Fruit fly (Drosophila melanogaster) whole organism, embryonic: ENCODE results near the gene CG17593.
A peak's percentile ranks its signal among the peaks of the same experiment; 100 is the strongest.

ENCODE experiments used
- Antp ChIP-seq: fragments of 200-800 bp; sonication (Bioruptor generic); optimal IDR thresholded peaks from 3 replicates; lab custom pipeline; 2016; ENCODE audit warnings: missing biosample characterization, missing genetic modification characterization
- CG10565 ChIP-seq: fragments of 200-800 bp; sonication (Bioruptor generic); optimal IDR thresholded peaks from 3 replicates; lab custom pipeline; 2016; ENCODE audit warnings: missing biosample characterization, mild to moderate bottlenecking, missing genetic modification characterization
- CG11093 ChIP-seq: fragments of 200-800 bp; sonication (Bioruptor generic); IDR thresholded peaks from 3 replicates; pipeline ENCODE4 v1.3.6; 2022; ENCODE audit warnings: missing biosample characterization, missing genetic modification characterization
- CG1529 ChIP-seq: fragments of 200-800 bp; sonication (Bioruptor generic); optimal IDR thresholded peaks from 3 replicates; lab custom pipeline; 2018; ENCODE audit warnings: missing biosample characterization, missing genetic modification characterization
- CG16815 ChIP-seq: fragments of 200-800 bp; sonication (Bioruptor generic); optimal IDR thresholded peaks from 3 replicates; lab custom pipeline; 2017; ENCODE audit warnings: missing biosample characterization, mild to moderate bottlenecking, missing genetic modification characterization
- CG16863 ChIP-seq: fragments of 200-800 bp; sonication (Bioruptor generic); optimal IDR thresholded peaks from 3 replicates; lab custom pipeline; 2016; ENCODE audit warnings: missing biosample characterization, missing genetic modification characterization
- CG18764 ChIP-seq: fragments of 200-800 bp; sonication (Bioruptor generic); optimal IDR thresholded peaks from 3 replicates; lab custom pipeline; 2016; ENCODE audit warnings: missing biosample characterization, missing genetic modification characterization
- CG4360 ChIP-seq: fragments of 200-800 bp; sonication (Bioruptor generic); IDR thresholded peaks from 2 replicates; pipeline ENCODE4 v1.3.6; 2022; ENCODE audit warnings: missing biosample characterization, missing genetic modification characterization
- CG43689 ChIP-seq: fragments of 200-800 bp; sonication (Bioruptor generic); IDR thresholded peaks from 2 replicates; pipeline ENCODE4 v1.3.6; 2022; ENCODE audit warnings: missing biosample characterization, missing genetic modification characterization
- CG5180 ChIP-seq: fragments of 200-800 bp; sonication (Bioruptor generic); optimal IDR thresholded peaks from 3 replicates; lab custom pipeline; 2017; ENCODE audit warnings: missing biosample characterization, missing genetic modification characterization, mild to moderate bottlenecking, moderate library complexity, missing genetic modification reagents
- CG6683 ChIP-seq: fragments of 200-800 bp; sonication (Bioruptor generic); optimal IDR thresholded peaks from 2 replicates; lab custom pipeline; 2017; ENCODE audit warnings: missing biosample characterization, mild to moderate bottlenecking, missing genetic modification characterization, missing genetic modification reagents
- CG6854 ChIP-seq: fragments of 200-800 bp; sonication (Bioruptor generic); optimal IDR thresholded peaks from 3 replicates; lab custom pipeline; 2017; ENCODE audit warnings: missing biosample characterization, mild to moderate bottlenecking, missing genetic modification characterization
- CG7271 ChIP-seq: fragments of 200-800 bp; sonication (Bioruptor generic); optimal IDR thresholded peaks from 2 replicates; lab custom pipeline; 2018; ENCODE audit warnings: missing biosample characterization, mild to moderate bottlenecking, missing genetic modification characterization, moderate library complexity
- CG7928 ChIP-seq: fragments of 200-800 bp; sonication (Bioruptor generic); optimal IDR thresholded peaks from 2 replicates; lab custom pipeline; 2017; ENCODE audit warnings: missing biosample characterization, mild to moderate bottlenecking, missing genetic modification characterization
- CG8388 ChIP-seq: fragments of 200-800 bp; sonication (Bioruptor generic); optimal IDR thresholded peaks from 2 replicates; lab custom pipeline; 2019; ENCODE audit warnings: missing biosample characterization, mild to moderate bottlenecking, missing genetic modification characterization, moderate library complexity
- CG8478 ChIP-seq: fragments of >200 bp; optimal IDR thresholded peaks from 2 replicates; lab custom pipeline; 2018
- Camta ChIP-seq: fragments of 200-800 bp; sonication (Bioruptor generic); optimal IDR thresholded peaks from 2 replicates; lab custom pipeline; 2016; ENCODE audit warnings: missing biosample characterization, missing genetic modification characterization
- D ChIP-seq, 2 experiments: fragments of 200-800 bp in 1 of 2; fragments of >200 bp in 1 of 2; sonication (Bioruptor generic) in 1 of 2; optimal IDR thresholded peaks; 2 replicates in 1 of 2; 3 replicates in 1 of 2; lab custom pipeline; 2017; ENCODE audit warnings: mild to moderate bottlenecking in 1 of 2, missing biosample characterization in 1 of 2, missing genetic modification characterization in 1 of 2, missing genetic modification reagents in 1 of 2
- Elba2 ChIP-seq: fragments of 200-800 bp; sonication (Bioruptor generic); optimal IDR thresholded peaks from 3 replicates; lab custom pipeline; 2016; ENCODE audit warnings: missing biosample characterization, missing genetic modification characterization
- Hmr ChIP-seq: fragments of 200-800 bp; sonication (Bioruptor generic); optimal IDR thresholded peaks from 3 replicates; lab custom pipeline; 2017; ENCODE audit warnings: mild to moderate bottlenecking, missing biosample characterization, missing genetic modification reagents, missing genetic modification characterization
- Hmx ChIP-seq: fragments of 200-800 bp; sonication (Bioruptor generic); optimal IDR thresholded peaks from 2 replicates; lab custom pipeline; 2016; ENCODE audit warnings: missing biosample characterization, missing genetic modification characterization
- Hr3 ChIP-seq: fragments of 200-800 bp; sonication (Bioruptor generic); optimal IDR thresholded peaks from 3 replicates; lab custom pipeline; 2016; ENCODE audit warnings: missing biosample characterization, missing genetic modification characterization
- MBD-R2 ChIP-seq: fragments of 200-800 bp; sonication (Bioruptor generic); IDR thresholded peaks from 2 replicates; pipeline ENCODE4 v1.3.6; 2022; ENCODE audit warnings: missing biosample characterization, missing genetic modification characterization
- Med ChIP-seq: fragments of 200-800 bp; sonication (Bioruptor generic); peaks from one replicate; lab custom pipeline; 2016; ENCODE audit warnings: missing biosample characterization, missing genetic modification characterization, mild to moderate bottlenecking, inconsistent platforms, moderate library complexity
- NC2β ChIP-seq: fragments of 200-800 bp; sonication (Bioruptor generic); optimal IDR thresholded peaks from 2 replicates; lab custom pipeline; 2016; ENCODE audit warnings: missing biosample characterization, missing genetic modification characterization
- Neu2 ChIP-seq: fragments of 200-800 bp; sonication (Bioruptor generic); optimal IDR thresholded peaks from 3 replicates; lab custom pipeline; 2016; ENCODE audit warnings: missing biosample characterization, missing genetic modification characterization, borderline replicate concordance
- Nf-YA ChIP-seq: fragments of 200-800 bp; sonication (Bioruptor generic); IDR thresholded peaks from 2 replicates; pipeline ENCODE4 v1.3.6; 2022; ENCODE audit warnings: missing biosample characterization, missing genetic modification characterization
- Rfx ChIP-seq: fragments of 200-800 bp; sonication (Bioruptor generic); IDR thresholded peaks from 2 replicates; pipeline ENCODE4 v1.3.6; 2022; ENCODE audit warnings: missing biosample characterization, missing genetic modification characterization
- Spps ChIP-seq: fragments of 200-800 bp; sonication (Bioruptor generic); optimal IDR thresholded peaks from 2 replicates; lab custom pipeline; 2018; ENCODE audit warnings: missing biosample characterization, mild to moderate bottlenecking, missing genetic modification characterization
- Xbp1 ChIP-seq: fragments of 200-800 bp; sonication (Bioruptor generic); optimal IDR thresholded peaks from 3 replicates; lab custom pipeline; 2016; ENCODE audit warnings: missing biosample characterization, mild to moderate bottlenecking, missing genetic modification characterization
- YL-1 ChIP-seq: fragments of 200-800 bp; sonication (Bioruptor generic); optimal IDR thresholded peaks from 3 replicates; lab custom pipeline; 2017; ENCODE audit warnings: missing biosample characterization, mild to moderate bottlenecking, missing genetic modification characterization
- bowl ChIP-seq: fragments of 200-800 bp; sonication (Bioruptor generic); IDR thresholded peaks from 2 replicates; pipeline ENCODE4 v1.3.6; 2022; ENCODE audit warnings: missing biosample characterization, missing genetic modification characterization
- bsh ChIP-seq, 2 experiments: fragments of 200-800 bp; sonication (Bioruptor generic); optimal IDR thresholded peaks; 2 replicates each; lab custom pipeline; 2017 to 2018; ENCODE audit warnings: mild to moderate bottlenecking in 2 of 2, missing biosample characterization in 2 of 2, missing genetic modification characterization in 2 of 2, moderate library complexity in 1 of 2
- chif ChIP-seq, 2 experiments: fragments of 200-800 bp; sonication (Bioruptor generic); optimal IDR thresholded peaks; 3 replicates each; lab custom pipeline; 2016; ENCODE audit warnings: missing biosample characterization in 2 of 2, missing genetic modification characterization in 2 of 2
- chm ChIP-seq: fragments of 200-800 bp; sonication (Bioruptor generic); IDR thresholded peaks from 2 replicates; pipeline ENCODE4 v1.3.6; 2022; ENCODE audit warnings: missing biosample characterization, missing genetic modification characterization
- corto ChIP-seq: fragments of 200-800 bp; sonication (Bioruptor generic); optimal IDR thresholded peaks from 2 replicates; lab custom pipeline; 2016; ENCODE audit warnings: missing biosample characterization, mild to moderate bottlenecking, missing genetic modification characterization, moderate library complexity
- crp ChIP-seq, 2 experiments: fragments of 200-800 bp; sonication (Bioruptor generic); optimal IDR thresholded peaks; 2 replicates in 1 of 2; 3 replicates in 1 of 2; lab custom pipeline; 2017; ENCODE audit warnings: missing biosample characterization in 2 of 2, missing genetic modification characterization in 2 of 2, mild to moderate bottlenecking in 1 of 2, moderate library complexity in 1 of 2
- cwo ChIP-seq: fragments of 200-800 bp; sonication (Bioruptor generic); optimal IDR thresholded peaks from 3 replicates; lab custom pipeline; 2017; ENCODE audit warnings: missing biosample characterization, missing genetic modification characterization, mild to moderate bottlenecking, moderate library complexity, missing genetic modification reagents
- da ChIP-seq: fragments of 200-800 bp; sonication (Bioruptor generic); optimal IDR thresholded peaks from 2 replicates; lab custom pipeline; 2016; ENCODE audit warnings: missing biosample characterization, missing genetic modification characterization
- fu2 ChIP-seq: fragments of 200-800 bp; sonication (Bioruptor generic); optimal IDR thresholded peaks from 2 replicates; lab custom pipeline; 2016; ENCODE audit warnings: missing biosample characterization, missing genetic modification characterization
- inv ChIP-seq: fragments of 200-800 bp; sonication (Bioruptor generic); IDR thresholded peaks from 2 replicates; pipeline ENCODE4 v1.3.6; 2022; ENCODE audit warnings: missing biosample characterization, missing genetic modification characterization; ENCODE audit not compliant: partially characterized antibody
- lab ChIP-seq: fragments of 200-800 bp; sonication (Bioruptor generic); optimal IDR thresholded peaks from 3 replicates; lab custom pipeline; 2017; ENCODE audit warnings: missing biosample characterization, missing genetic modification characterization, mild to moderate bottlenecking, moderate library complexity, missing genetic modification reagents
- lov ChIP-seq, 2 experiments: fragments of 200-800 bp in 1 of 2; fragments of >200 bp in 1 of 2; sonication (Bioruptor generic) in 1 of 2; IDR thresholded peaks in 1 of 2; optimal IDR thresholded peaks in 1 of 2; 2 replicates in 1 of 2; 3 replicates in 1 of 2; pipeline versions ENCODE4 v1.3.6 to Lab custom; 2017 to 2022; ENCODE audit warnings: missing biosample characterization in 1 of 2, missing genetic modification characterization in 1 of 2
- oc ChIP-seq: fragments of 200-800 bp; sonication (Bioruptor generic); optimal IDR thresholded peaks from 2 replicates; lab custom pipeline; 2018; ENCODE audit warnings: missing biosample characterization, mild to moderate bottlenecking, missing genetic modification characterization, moderate library complexity
- run ChIP-seq: fragments of 200-800 bp; sonication (Bioruptor generic); optimal IDR thresholded peaks from 3 replicates; lab custom pipeline; 2018; ENCODE audit warnings: missing biosample characterization, mild to moderate bottlenecking, missing genetic modification characterization
- slp2 ChIP-seq: fragments of 200-800 bp; sonication (Bioruptor generic); optimal IDR thresholded peaks from 2 replicates; lab custom pipeline; 2016; ENCODE audit warnings: missing biosample characterization, missing genetic modification characterization
- ssp ChIP-seq: fragments of 200-800 bp; sonication (Bioruptor generic); IDR thresholded peaks from 2 replicates; pipeline ENCODE4 v1.3.6; 2022; ENCODE audit warnings: missing biosample characterization, missing genetic modification characterization
- wdn ChIP-seq: fragments of 200-800 bp; sonication (Bioruptor generic); IDR thresholded peaks from 2 replicates; pipeline ENCODE4 v1.3.6; 2022; ENCODE audit warnings: missing biosample characterization, missing genetic modification characterization
- zen2 ChIP-seq: fragments of 200-800 bp; sonication (Bioruptor generic); IDR thresholded peaks from 3 replicates; pipeline ENCODE4 v1.3.6; 2022; ENCODE audit warnings: missing biosample characterization, missing genetic modification characterization; ENCODE audit not compliant: partially characterized antibody

CG17593 gene

DNA sequence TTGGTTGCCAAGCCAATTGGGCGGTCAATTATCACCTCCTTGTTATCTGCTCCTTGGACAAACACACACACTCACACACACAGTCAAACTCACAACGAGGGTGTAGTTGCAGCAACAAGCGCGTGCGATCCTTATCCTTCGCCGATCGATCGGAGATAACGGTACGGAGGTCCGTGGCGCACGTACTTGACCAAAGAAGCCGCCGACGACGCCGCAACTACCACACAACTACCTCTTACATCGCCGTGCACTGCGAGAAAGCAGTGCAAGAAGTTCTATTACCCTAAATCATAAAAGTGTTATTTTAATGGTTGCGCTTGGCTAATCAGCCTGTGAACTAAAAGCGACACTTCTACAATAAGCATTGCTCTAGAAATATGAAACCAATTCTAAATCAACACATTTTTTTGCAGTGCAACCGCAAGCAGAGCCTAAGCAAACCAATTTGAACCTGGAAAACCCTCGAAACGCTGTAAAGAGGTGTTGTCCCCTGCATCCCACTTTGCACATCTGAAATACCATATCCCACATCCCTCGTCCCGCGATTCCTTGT, 18.4 kb downstream of the CG17593 start (continued):
- TF ChIP-seq lov (optimal IDR thresholded peaks at IDR 0.05; lab: Kevin White, UChicago) (no peak), lov (GFP tag; IDR thresholded peaks at IDR 0.05; lab: Robert Waterston, UW) (0 out of 3 replicates have a peak, but pooled peaks have one; percentile 58), Spps (tag; lab: Kevin White, UChicago) (no peak), fu2 (GFP tag; lab: Kevin White, UChicago) (no peak), CG43689 (no peak), run (tag; lab: Kevin White, UChicago) (no peak), ssp (GFP tag; lab: Robert Waterston, UW) (peak; percentile 35; the same call in 1 of the 2 replicates), CG11093 (GFP tag; lab: Robert Waterston, UW) (no peak), CG7271 (tag; lab: Kevin White, UChicago) (peak; percentile 78), da (GFP tag; lab: Kevin White, UChicago) (no peak), chm (0 out of 2 replicates have a peak, but pooled peaks have one; percentile 49), CG7928 (GFP tag; lab: Kevin White, UChicago) (no peak), Xbp1 (GFP tag; lab: Kevin White, UChicago) (peak; percentile 51), MBD-R2 (GFP tag; lab: Robert Waterston, UW) (no peak; the same call in 1 of the 2 replicates), zen2 (GFP tag; lab: Robert Waterston, UW) (no peak), bsh (GFP tag; optimal IDR thresholded peaks at IDR 0.05; lab: Kevin White, UChicago) (peak in 1 of 2 experiments; percentile 54), Hmr (no peak), lab (GFP tag; lab: Kevin White, UChicago) (no peak), oc (tag; lab: Kevin White, UChicago) (no peak), Camta (GFP tag; lab: Kevin White, UChicago) (no peak), CG1529 (GFP tag; lab: Kevin White, UChicago) (no peak), CG6854 (GFP tag; lab: Kevin White, UChicago) (no peak), Neu2 (GFP tag; lab: Kevin White, UChicago) (peak; percentile 78), CG18764 (GFP tag; lab: Kevin White, UChicago) (no peak), Antp (GFP tag; lab: Kevin White, UChicago) (peak; percentile 70), YL-1 (GFP tag; lab: Kevin White, UChicago) (no peak), Hr3 (GFP tag; lab: Kevin White, UChicago) (peak; percentile 11), CG16863 (peak; percentile 25), Hmx (GFP tag; lab: Kevin White, UChicago) (no peak), Rfx (GFP tag; lab: Robert Waterston, UW) (no peak), chif (GFP tag; optimal IDR thresholded peaks at IDR 0.05; lab: Kevin White, UChicago) (peak; percentile 44 to 76), crp (GFP tag; optimal IDR thresholded peaks at IDR 0.05; lab: Kevin White, UChicago) (no peak), Med (GFP tag; lab: Kevin White, UChicago) (peak; percentile 90), CG8388 (peak; percentile 24), bowl (GFP tag; lab: Robert Waterston, UW) (no peak), slp2 (GFP tag; lab: Kevin White, UChicago) (peak; percentile 44), corto (GFP tag; lab: Kevin White, UChicago) (no peak), cwo (GFP tag; lab: Kevin White, UChicago) (no peak), D (optimal IDR thresholded peaks at IDR 0.05; lab: Kevin White, UChicago) (no peak), D (GFP tag; optimal IDR thresholded peaks at IDR 0.05; lab: Kevin White, UChicago) (peak; percentile 20), NC2β (GFP tag; lab: Kevin White, UChicago) (peak; percentile 55), inv (GFP tag; lab: Robert Waterston, UW) (no peak), CG8478 (lab: Kevin White, UChicago) (no peak), CG5180 (GFP tag; lab: Kevin White, UChicago) (no peak), wdn (GFP tag; lab: Robert Waterston, UW) (no peak), CG4360 (GFP tag; lab: Robert Waterston, UW) (0 out of 2 replicates have a peak, but pooled peaks have one; percentile 7), Elba2 (GFP tag; lab: Kevin White, UChicago) (peak; percentile 76), Nf-YA (no peak), CG6683 (no peak), CG10565 (GFP tag; lab: Kevin White, UChicago) (peak; percentile 21), CG16815 (peak; percentile 65)
